Worm (Caenorhabditis elegans) whole organism, late embryonic: Measurements from ENCODE around the gene lev-9.

ENCODE experiments used
- F13H6.1 ChIP-seq: sonication (generic microtip); optimal IDR thresholded peaks from 2 replicates; lab custom pipeline; 2016; ENCODE audit warnings: missing genetic modification characterization, missing compliant biosample characterization
- K09A11.1 ChIP-seq: sonication (generic microtip); optimal IDR thresholded peaks from 2 replicates; lab custom pipeline; 2017; ENCODE audit warnings: antibody characterized with exemption, mild to moderate bottlenecking, missing genetic modification characterization, missing compliant biosample characterization; ENCODE audit not compliant: insufficient read depth
- ama-1 ChIP-seq: fragments of 150-350 bp; optimal IDR thresholded peaks from 2 replicates; lab custom pipeline; 2014
- fkh-6 ChIP-seq: sonication (generic microtip); optimal IDR thresholded peaks from 2 replicates; lab custom pipeline; 2016; ENCODE audit warnings: missing genetic modification characterization, missing compliant biosample characterization
- nfya-1 ChIP-seq: sonication (generic microtip); optimal IDR thresholded peaks from 2 replicates; lab custom pipeline; 2017; ENCODE audit warnings: missing genetic modification characterization, mild to moderate bottlenecking, missing compliant biosample characterization, antibody characterized with exemption, moderate library complexity
- nhr-11 ChIP-seq: fragments of 150-350 bp; optimal IDR thresholded peaks from 2 replicates; lab custom pipeline; 2014; ENCODE audit warnings: missing biosample characterization, missing genetic modification characterization
- sdc-2 ChIP-seq: sonication (generic microtip); optimal IDR thresholded peaks from 2 replicates; lab custom pipeline; 2016; ENCODE audit warnings: missing genotype, missing genetic modification characterization, missing compliant biosample characterization

- TF ChIP-seq nhr-11 (tag; lab: Kevin White, UChicago) (no peak), nfya-1 (no peak), ama-1 (lab: Kevin White, UChicago) (no peak), sdc-2 (no peak), K09A11.1 (tag; lab: Kevin White, UChicago) (no peak), F13H6.1 (tag; lab: Kevin White, UChicago) (no peak), fkh-6 (tag; lab: Kevin White, UChicago) (no peak)
Measured at ce11 chrX:6250272-6250752, 41.2 kb downstream of the lev-9 start.
